Fruit fly (Drosophila melanogaster): Measurements from ENCODE around the gene CG6688.

DNA sequence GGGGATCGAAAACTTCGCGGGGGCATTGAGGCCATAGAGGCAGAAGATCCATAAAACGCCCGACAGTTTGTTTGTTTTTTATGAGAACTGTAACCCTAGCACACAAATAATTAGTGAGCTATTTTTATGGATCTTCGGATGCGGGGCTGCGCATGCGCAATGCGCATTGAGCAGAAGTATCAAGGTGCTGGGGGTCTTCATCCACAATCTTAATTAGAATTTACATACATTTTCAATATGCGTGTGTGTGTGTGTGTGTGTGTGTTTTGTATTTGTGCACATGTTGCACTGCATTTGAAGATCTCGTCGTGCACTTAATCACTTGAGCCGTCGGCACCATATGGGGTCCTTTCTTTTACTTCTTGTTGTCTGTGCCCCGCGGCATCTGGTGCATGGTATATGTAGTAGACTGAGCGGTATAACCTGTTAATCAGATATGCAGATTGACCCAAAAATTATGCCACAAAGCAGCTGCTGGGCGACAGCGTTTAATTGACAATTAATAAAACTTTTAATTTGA is 30.6 kb downstream of the CG6688 start:
- TF ChIP-seq h (optimal IDR thresholded peaks at IDR 0.05) = no peak
- TF ChIP-seq ttk (optimal IDR thresholded peaks at IDR 0.05) = no peak
